Worm (Caenorhabditis elegans) whole organism, young adult: ENCODE measurements around the gene mtre-1.

Source experiments
- B0019.2 ChIP-seq: fragments of 200-800 bp; sonication (Bioruptor generic); conservative IDR thresholded peaks from 2 replicates; pipeline ENCODE4 v1.3.6; 2022; ENCODE audit warnings: missing genetic modification reagents, missing genetic modification characterization, missing compliant biosample characterization
- C17E4.6 ChIP-seq: fragments of 200-800 bp; sonication (Bioruptor generic); IDR thresholded peaks from 2 replicates; pipeline ENCODE4 v1.3.6; 2022; ENCODE audit warnings: missing genetic modification reagents, missing genetic modification characterization, missing compliant biosample characterization
- F23B12.7 ChIP-seq: sonication (generic microtip); optimal IDR thresholded peaks from 2 replicates; lab custom pipeline; 2017; ENCODE audit warnings: missing genetic modification characterization, mild to moderate bottlenecking, missing compliant biosample characterization, antibody characterized with exemption, moderate library complexity; ENCODE audit not compliant: insufficient read depth
- F37B4.10 ChIP-seq: fragments of 200-800 bp; sonication (Bioruptor generic); IDR thresholded peaks from 2 replicates; pipeline ENCODE4 v1.3.6; 2022; ENCODE audit warnings: missing genetic modification characterization, missing compliant biosample characterization
- F49E8.2 ChIP-seq: sonication (generic microtip); optimal IDR thresholded peaks from 3 replicates; lab custom pipeline; 2017; ENCODE audit warnings: missing genetic modification characterization, mild to moderate bottlenecking, missing compliant biosample characterization, antibody characterized with exemption, moderate library complexity; ENCODE audit not compliant: insufficient read depth
- K11D2.4 ChIP-seq: fragments of 200-800 bp; sonication (Bioruptor generic); IDR thresholded peaks from 2 replicates; pipeline ENCODE4 v1.3.6; 2022; ENCODE audit warnings: missing genetic modification reagents, missing genetic modification characterization, missing compliant biosample characterization
- K12H6.12 ChIP-seq: fragments of 200-800 bp; sonication (Bioruptor generic); optimal IDR thresholded peaks from 2 replicates; lab custom pipeline; 2018; ENCODE audit warnings: mild to moderate bottlenecking, missing genetic modification characterization, missing compliant biosample characterization
- athp-1 ChIP-seq: sonication (generic microtip); optimal IDR thresholded peaks from 2 replicates; lab custom pipeline; 2017; ENCODE audit warnings: mild to moderate bottlenecking, missing genetic modification characterization, missing compliant biosample characterization
- attf-5 ChIP-seq: fragments of 200-800 bp; sonication (Bioruptor generic); optimal IDR thresholded peaks from 2 replicates; lab custom pipeline; 2018; ENCODE audit warnings: mild to moderate bottlenecking, missing genetic modification characterization, missing compliant biosample characterization
- attf-6 ChIP-seq: fragments of 200-800 bp; sonication (Bioruptor generic); IDR thresholded peaks from 2 replicates; pipeline ENCODE4 v1.3.6; 2022; ENCODE audit warnings: missing genetic modification reagents, missing genetic modification characterization, missing compliant biosample characterization
- bed-1 ChIP-seq: fragments of 200-800 bp; sonication (Bioruptor generic); IDR thresholded peaks from 2 replicates; pipeline ENCODE4 v1.3.6; 2022; ENCODE audit warnings: missing genetic modification reagents, missing genetic modification characterization, missing compliant biosample characterization
- bed-2 ChIP-seq: fragments of 200-800 bp; sonication (Bioruptor generic); IDR thresholded peaks from 2 replicates; pipeline ENCODE4 v1.3.6; 2022; ENCODE audit warnings: missing genetic modification reagents, missing genetic modification characterization, missing compliant biosample characterization
- cebp-1 ChIP-seq, 2 experiments: fragments of 200-800 bp in 1 of 2; sonication (Bioruptor generic) in 1 of 2; sonication (generic microtip) in 1 of 2; IDR thresholded peaks in 1 of 2; optimal IDR thresholded peaks in 1 of 2; 2 replicates each; pipeline versions ENCODE4 v1.3.6 to Lab custom; 2017 to 2022; ENCODE audit warnings: missing compliant biosample characterization in 2 of 2, missing genetic modification characterization in 2 of 2, mild to moderate bottlenecking in 1 of 2, missing genetic modification reagents in 1 of 2, moderate library complexity in 1 of 2
- cebp-2 ChIP-seq: fragments of 200-800 bp; sonication (Bioruptor generic); IDR thresholded peaks from 2 replicates; pipeline ENCODE4 v1.3.6; 2022; ENCODE audit warnings: missing genetic modification characterization, missing compliant biosample characterization
- dox-1 ChIP-seq: fragments of 200-800 bp; sonication (Bioruptor generic); IDR thresholded peaks from 2 replicates; pipeline ENCODE4 v1.3.6; 2022; ENCODE audit warnings: missing genetic modification reagents, missing genetic modification characterization, missing compliant biosample characterization
- dpff-1 ChIP-seq: sonication (generic microtip); optimal IDR thresholded peaks from 2 replicates; lab custom pipeline; 2017; ENCODE audit warnings: mild to moderate bottlenecking, missing genetic modification characterization, missing compliant biosample characterization
- egrh-3 ChIP-seq: fragments of 200-800 bp; sonication (Bioruptor generic); IDR thresholded peaks from 2 replicates; pipeline ENCODE4 v1.3.6; 2022; ENCODE audit warnings: missing genetic modification reagents, missing genetic modification characterization, missing compliant biosample characterization
- lin-35 ChIP-seq, 3 experiments: fragments of 150-350 bp in 2 of 3; sonication (generic microtip) in 1 of 3; optimal IDR thresholded peaks; 2 replicates each; lab custom pipeline; 2014 to 2018; ENCODE audit warnings: missing biosample characterization in 3 of 3, missing genetic modification characterization in 3 of 3, missing genetic modification reagents in 3 of 3
- mel-28 ChIP-seq: sonication (generic microtip); optimal IDR thresholded peaks from 2 replicates; lab custom pipeline; 2016; ENCODE audit warnings: borderline replicate concordance, mild to moderate bottlenecking, missing genetic modification characterization, missing compliant biosample characterization
- nfya-2 ChIP-seq: fragments of 200-800 bp; sonication (Bioruptor generic); IDR thresholded peaks from 2 replicates; pipeline ENCODE4 v1.3.6; 2022; ENCODE audit warnings: missing genetic modification reagents, missing genetic modification characterization, missing compliant biosample characterization
- nhr-80 ChIP-seq: sonication (generic microtip); optimal IDR thresholded peaks from 2 replicates; lab custom pipeline; 2016; ENCODE audit warnings: missing genetic modification characterization, missing compliant biosample characterization
- pha-4 ChIP-seq: fragments of 150-350 bp; sonication (generic microtip); optimal IDR thresholded peaks from 2 replicates; lab custom pipeline; 2014; ENCODE audit warnings: missing biosample characterization, missing genetic modification reagents, missing genetic modification characterization
- repo-1 ChIP-seq: sonication (generic microtip); optimal IDR thresholded peaks from 2 replicates; lab custom pipeline; 2017; ENCODE audit warnings: mild to moderate bottlenecking, missing genetic modification characterization, missing compliant biosample characterization
- sdz-38 ChIP-seq: sonication (generic microtip); optimal IDR thresholded peaks from 2 replicates; lab custom pipeline; 2016; ENCODE audit warnings: missing genotype, missing genetic modification characterization, missing compliant biosample characterization
- snpc-1.1 ChIP-seq: sonication (generic microtip); optimal IDR thresholded peaks from 2 replicates; lab custom pipeline; 2017; ENCODE audit warnings: missing genetic modification characterization, mild to moderate bottlenecking, missing compliant biosample characterization, antibody characterized with exemption, moderate library complexity, missing genotype, missing genetic modification reagents; ENCODE audit not compliant: insufficient read depth
- somi-1 ChIP-seq: fragments of 200-800 bp; sonication (Bioruptor generic); optimal IDR thresholded peaks from 2 replicates; lab custom pipeline; 2018; ENCODE audit warnings: mild to moderate bottlenecking, missing genetic modification characterization, missing compliant biosample characterization
- tbx-9 ChIP-seq: sonication (generic microtip); optimal IDR thresholded peaks from 2 replicates; lab custom pipeline; 2016; ENCODE audit warnings: borderline replicate concordance, missing genetic modification characterization, inconsistent platforms, missing compliant biosample characterization
- zfh-2 ChIP-seq: fragments of 200-800 bp; sonication (Bioruptor generic); conservative IDR thresholded peaks from 2 replicates; pipeline ENCODE4 v1.3.6; 2022; ENCODE audit warnings: missing genetic modification reagents, missing genetic modification characterization, missing compliant biosample characterization
- zim-3 ChIP-seq: sonication (generic microtip); optimal IDR thresholded peaks from 2 replicates; lab custom pipeline; 2017; ENCODE audit warnings: mild to moderate bottlenecking, missing genetic modification characterization, moderate library complexity, missing compliant biosample characterization
- ztf-22 ChIP-seq: fragments of 200-800 bp; sonication (Bioruptor generic); optimal IDR thresholded peaks from 2 replicates; lab custom pipeline; 2018; ENCODE audit warnings: mild to moderate bottlenecking, missing genetic modification characterization, moderate library complexity, missing compliant biosample characterization
- ztf-3 ChIP-seq: fragments of 200-800 bp; sonication (Bioruptor generic); optimal IDR thresholded peaks from 2 replicates; lab custom pipeline; 2018; ENCODE audit warnings: mild to moderate bottlenecking, missing genetic modification characterization, missing compliant biosample characterization

The mtre-1 gene

ce11 chrII:8073222-8073621 lies 22.8 kb upstream of the mtre-1 start, which contains the start of gene gpcp-2:
TSS of gene gpcp-2 (minus strand) at chrII:8073374.
- TF ChIP-seq nhr-80 (tag; lab: Kevin White, UChicago) (peak; percentile 48), ztf-22 (GFP tag; lab: Kevin White, UChicago) (no peak)

ce11 chrII:8071801-8072544 lies 21.6 kb upstream of the mtre-1 start:
- TF ChIP-seq dox-1 (GFP tag; lab: Robert Waterston, UW) (no peak), B0019.2 (GFP tag; lab: Robert Waterston, UW) (no peak), ztf-22 (GFP tag; lab: Kevin White, UChicago) (no peak), cebp-1 (GFP tag; IDR thresholded peaks at IDR 0.05; lab: Robert Waterston, UW) (no peak), cebp-1 (tag; optimal IDR thresholded peaks at IDR 0.05; lab: Kevin White, UChicago) (peak; percentile 34), F23B12.7 (tag; lab: Kevin White, UChicago) (no peak), zfh-2 (GFP tag; lab: Robert Waterston, UW) (no peak), F49E8.2 (tag; lab: Kevin White, UChicago) (no peak), tbx-9 (tag; lab: Kevin White, UChicago) (no peak), mel-28 (tag; lab: Kevin White, UChicago) (no peak), attf-5 (GFP tag; lab: Kevin White, UChicago) (peak; percentile 37), bed-1 (GFP tag; lab: Robert Waterston, UW) (no peak), somi-1 (GFP tag; lab: Kevin White, UChicago) (peak; percentile 50), athp-1 (tag; lab: Kevin White, UChicago) (no peak), pha-4 (tag; lab: Kevin White, UChicago) (no peak), zim-3 (tag; lab: Kevin White, UChicago) (no peak), snpc-1.1 (tag; lab: Kevin White, UChicago) (no peak), K12H6.12 (peak; percentile 15), attf-6 (GFP tag; lab: Robert Waterston, UW) (no peak), lin-35 (GFP tag; optimal IDR thresholded peaks at IDR 0.05; lab: Kevin White, UChicago) (peak in 1 of 3 experiments; percentile 13), dpff-1 (no peak), F37B4.10 (GFP tag; lab: Robert Waterston, UW) (no peak), C17E4.6 (no peak)

- TF ChIP-seq cebp-2 (GFP tag; lab: Robert Waterston, UW), result no peak
- TF ChIP-seq bed-2, result no peak
- no peak for TF ChIP-seq ztf-3 (GFP tag; lab: Kevin White, UChicago)
- no peak for TF ChIP-seq nfya-2 (GFP tag; lab: Robert Waterston, UW)
- TF ChIP-seq K12H6.12, result no peak
- TF ChIP-seq sdz-38 (tag; lab: Kevin White, UChicago), result no peak
- TF ChIP-seq K11D2.4 (GFP tag; lab: Robert Waterston, UW), result no peak
- no peak for TF ChIP-seq repo-1 (tag; lab: Kevin White, UChicago)
- TF ChIP-seq egrh-3 (GFP tag; lab: Robert Waterston, UW), result no peak
These were observed 20.7 kb upstream of the mtre-1 start for ce11 chrII:8071012-8071625.
